Fruit fly (Drosophila melanogaster) whole organism, prepupa: Measurements from ENCODE around the gene CG15382.

Experiments used
- Blimp-1 ChIP-seq: fragments of 200-800 bp; sonication (Bioruptor generic); optimal IDR thresholded peaks from 3 replicates; lab custom pipeline; 2017; ENCODE audit warnings: missing biosample characterization, missing genetic modification characterization, mild to moderate bottlenecking, moderate library complexity, missing genetic modification reagents
- CG10631 ChIP-seq: fragments of 200-800 bp; sonication (Bioruptor generic); optimal IDR thresholded peaks from 2 replicates; lab custom pipeline; 2016; ENCODE audit warnings: missing biosample characterization, missing genetic modification characterization
- CG11294 ChIP-seq: fragments of 200-800 bp; sonication (Bioruptor generic); IDR thresholded peaks from 2 replicates; pipeline ENCODE4 v1.3.6; 2022; ENCODE audit warnings: missing biosample characterization, missing genetic modification characterization
- CG11762 ChIP-seq: fragments of 200-800 bp; sonication (Bioruptor generic); optimal IDR thresholded peaks from 3 replicates; lab custom pipeline; 2016; ENCODE audit warnings: missing biosample characterization, missing genetic modification characterization; ENCODE audit not compliant: insufficient read depth
- CG11902 ChIP-seq: fragments of 200-800 bp; sonication (Bioruptor generic); optimal IDR thresholded peaks from 3 replicates; lab custom pipeline; 2016; ENCODE audit warnings: missing biosample characterization, missing genetic modification characterization
- CG15336 ChIP-seq: fragments of 200-800 bp; sonication (Bioruptor generic); IDR thresholded peaks from 2 replicates; pipeline ENCODE4 v1.3.6; 2022; ENCODE audit warnings: missing biosample characterization, missing genetic modification characterization
- CG1621 ChIP-seq: fragments of 200-800 bp; sonication (Bioruptor generic); optimal IDR thresholded peaks from 3 replicates; lab custom pipeline; 2018; ENCODE audit warnings: missing biosample characterization, mild to moderate bottlenecking, missing genetic modification characterization
- CG16779 ChIP-seq: fragments of 200-800 bp; sonication (Bioruptor generic); optimal IDR thresholded peaks from 3 replicates; lab custom pipeline; 2017; ENCODE audit warnings: missing biosample characterization, mild to moderate bottlenecking, missing genetic modification characterization
- CG31627 ChIP-seq: fragments of 200-800 bp; sonication (Bioruptor generic); optimal IDR thresholded peaks from 3 replicates; lab custom pipeline; 2016; ENCODE audit warnings: missing biosample characterization, missing genetic modification characterization
- CG32006 ChIP-seq: fragments of 200-800 bp; sonication (Bioruptor generic); optimal IDR thresholded peaks from 3 replicates; lab custom pipeline; 2017; ENCODE audit warnings: missing biosample characterization, mild to moderate bottlenecking, missing genetic modification characterization
- CG3919 ChIP-seq: fragments of 200-800 bp; sonication (Bioruptor generic); optimal IDR thresholded peaks from 3 replicates; lab custom pipeline; 2016; ENCODE audit warnings: missing biosample characterization, missing genetic modification characterization
- CG4318 ChIP-seq: fragments of 200-800 bp; sonication (Bioruptor generic); optimal IDR thresholded peaks from 3 replicates; lab custom pipeline; 2017; ENCODE audit warnings: missing biosample characterization, mild to moderate bottlenecking, missing genetic modification characterization
- CG6163 ChIP-seq: fragments of 200-800 bp; sonication (Bioruptor generic); IDR thresholded peaks from 3 replicates; pipeline ENCODE4 v1.3.6; 2022; ENCODE audit warnings: missing biosample characterization, missing genetic modification characterization
- CG6276 ChIP-seq: fragments of 200-800 bp; sonication (Bioruptor generic); optimal IDR thresholded peaks from 2 replicates; lab custom pipeline; 2017; ENCODE audit warnings: missing biosample characterization, mild to moderate bottlenecking, missing genetic modification characterization
- CG6792 ChIP-seq: fragments of 200-800 bp; sonication (Bioruptor generic); optimal IDR thresholded peaks from 3 replicates; lab custom pipeline; 2016; ENCODE audit warnings: missing biosample characterization, missing genetic modification characterization
- CG6854 ChIP-seq: fragments of 200-800 bp; sonication (Bioruptor generic); optimal IDR thresholded peaks from 2 replicates; lab custom pipeline; 2017; ENCODE audit warnings: missing biosample characterization, mild to moderate bottlenecking, missing genetic modification characterization
- CG7368 ChIP-seq: fragments of 200-800 bp; sonication (Bioruptor generic); optimal IDR thresholded peaks from 3 replicates; lab custom pipeline; 2016; ENCODE audit warnings: missing biosample characterization, missing genetic modification characterization
- CG8119 ChIP-seq: fragments of 200-800 bp; sonication (Bioruptor generic); IDR thresholded peaks from 3 replicates; pipeline ENCODE4 v1.3.6; 2022; ENCODE audit warnings: missing biosample characterization, missing genetic modification characterization
- CG8632 ChIP-seq: fragments of 200-800 bp; sonication (Bioruptor generic); optimal IDR thresholded peaks from 3 replicates; lab custom pipeline; 2016; ENCODE audit warnings: missing biosample characterization, missing genetic modification characterization
- Eip75B ChIP-seq: fragments of 200-800 bp; sonication (Bioruptor generic); optimal IDR thresholded peaks from 3 replicates; lab custom pipeline; 2016; ENCODE audit warnings: missing biosample characterization, missing genetic modification characterization
- Eip78C ChIP-seq: fragments of 200-800 bp; sonication (Bioruptor generic); peaks from one replicate; lab custom pipeline; 2016; ENCODE audit warnings: missing biosample characterization, missing genetic modification characterization
- Ets21C ChIP-seq: fragments of 200-800 bp; sonication (Bioruptor generic); optimal IDR thresholded peaks from 3 replicates; lab custom pipeline; 2016; ENCODE audit warnings: missing biosample characterization, missing genetic modification characterization
- Gug ChIP-seq: fragments of 200-800 bp; sonication (Bioruptor generic); IDR thresholded peaks from 2 replicates; pipeline ENCODE4 v1.3.6; 2022; ENCODE audit warnings: missing biosample characterization, missing genetic modification characterization
- Hr38 ChIP-seq: sonication (Bioruptor generic); optimal IDR thresholded peaks from 2 replicates; lab custom pipeline; 2016; ENCODE audit warnings: missing biosample characterization, missing genetic modification characterization
- Hr39 ChIP-seq: fragments of 200-800 bp; sonication (Bioruptor generic); optimal IDR thresholded peaks from 2 replicates; lab custom pipeline; 2016; ENCODE audit warnings: missing biosample characterization, missing genetic modification characterization
- Hr4 ChIP-seq: fragments of 200-800 bp; sonication (Bioruptor generic); optimal IDR thresholded peaks from 3 replicates; lab custom pipeline; 2016; ENCODE audit warnings: missing biosample characterization, missing genetic modification characterization
- Lpt ChIP-seq: fragments of 200-800 bp; sonication (Bioruptor generic); optimal IDR thresholded peaks from 3 replicates; lab custom pipeline; 2016; ENCODE audit warnings: missing biosample characterization, missing genetic modification characterization
- Met ChIP-seq: fragments of 200-800 bp; sonication (Bioruptor generic); optimal IDR thresholded peaks from 3 replicates; lab custom pipeline; 2016; ENCODE audit warnings: missing biosample characterization, missing genetic modification characterization
- OdsH ChIP-seq: fragments of 200-800 bp; sonication (Bioruptor generic); optimal IDR thresholded peaks from 3 replicates; lab custom pipeline; 2016; ENCODE audit warnings: missing biosample characterization, missing genetic modification characterization
- Smox ChIP-seq: fragments of 200-800 bp; sonication (Bioruptor generic); optimal IDR thresholded peaks from 3 replicates; lab custom pipeline; 2016; ENCODE audit warnings: missing biosample characterization, missing genetic modification characterization
- Sox102F ChIP-seq: fragments of 200-800 bp; sonication (Bioruptor generic); optimal IDR thresholded peaks from 2 replicates; lab custom pipeline; 2016; ENCODE audit warnings: missing biosample characterization, mild to moderate bottlenecking, missing genetic modification characterization
- Sox14 ChIP-seq: fragments of 200-800 bp; sonication (Bioruptor generic); optimal IDR thresholded peaks from 3 replicates; lab custom pipeline; 2016; ENCODE audit warnings: missing biosample characterization, missing genetic modification characterization
- Sox15 ChIP-seq: fragments of 200-800 bp; sonication (Bioruptor generic); optimal IDR thresholded peaks from 3 replicates; lab custom pipeline; 2016; ENCODE audit warnings: missing biosample characterization, missing genetic modification characterization
- achi ChIP-seq: fragments of 200-800 bp; sonication (Bioruptor generic); optimal IDR thresholded peaks from 3 replicates; lab custom pipeline; 2016; ENCODE audit warnings: missing biosample characterization, missing genetic modification characterization
- cyc ChIP-seq: fragments of 200-800 bp; sonication (Bioruptor generic); optimal IDR thresholded peaks from 3 replicates; lab custom pipeline; 2016; ENCODE audit warnings: missing biosample characterization, missing genetic modification characterization
- dac ChIP-seq: fragments of 200-800 bp; sonication (Bioruptor generic); optimal IDR thresholded peaks from 2 replicates; lab custom pipeline; 2017; ENCODE audit warnings: missing biosample characterization, mild to moderate bottlenecking, missing genetic modification characterization
- dsx ChIP-seq: fragments of 200-800 bp; optimal IDR thresholded peaks from 3 replicates; lab custom pipeline; 2019; ENCODE audit warnings: missing biosample characterization, mild to moderate bottlenecking, missing genetic modification characterization, moderate library complexity; ENCODE audit not compliant: poor library complexity, severe bottlenecking
- eg ChIP-seq: fragments of 200-800 bp; sonication (Bioruptor generic); IDR thresholded peaks from 3 replicates; pipeline ENCODE4 v1.3.6; 2022; ENCODE audit warnings: missing biosample characterization, missing genetic modification characterization
- esn ChIP-seq: fragments of 200-800 bp; sonication (Bioruptor generic); optimal IDR thresholded peaks from 2 replicates; lab custom pipeline; 2016; ENCODE audit warnings: missing biosample characterization, mild to moderate bottlenecking, missing genetic modification characterization, moderate library complexity
- fd85E ChIP-seq: fragments of 200-800 bp; sonication (Bioruptor generic); optimal IDR thresholded peaks from 3 replicates; lab custom pipeline; 2016; ENCODE audit warnings: missing biosample characterization, missing genetic modification characterization
- pdm3 ChIP-seq: fragments of 200-800 bp; sonication (Bioruptor generic); optimal IDR thresholded peaks from 3 replicates; lab custom pipeline; 2016; ENCODE audit warnings: missing biosample characterization, missing genetic modification characterization
- salr ChIP-seq, 2 experiments: fragments of 200-800 bp; sonication (Bioruptor generic); optimal IDR thresholded peaks; 3 replicates each; lab custom pipeline; 2016 to 2018; ENCODE audit warnings: missing biosample characterization in 2 of 2, missing genetic modification characterization in 2 of 2, mild to moderate bottlenecking in 1 of 2
- spab ChIP-seq: fragments of 200-800 bp; sonication (Bioruptor generic); optimal IDR thresholded peaks from 2 replicates; lab custom pipeline; 2017; ENCODE audit warnings: missing biosample characterization, mild to moderate bottlenecking, missing genetic modification characterization, missing genetic modification reagents
- ss ChIP-seq, 2 experiments: fragments of 200-800 bp; sonication (Bioruptor generic); optimal IDR thresholded peaks; 2 replicates in 1 of 2; 3 replicates in 1 of 2; lab custom pipeline; 2017 to 2018; ENCODE audit warnings: mild to moderate bottlenecking in 2 of 2, missing biosample characterization in 2 of 2, missing genetic modification characterization in 2 of 2, moderate library complexity in 1 of 2
- svp ChIP-seq: fragments of 200-800 bp; sonication (Bioruptor generic); peaks from one replicate; lab custom pipeline; 2016; ENCODE audit warnings: missing biosample characterization, missing genetic modification characterization

The CG15382 gene

dm6 chr2L:2182735-2183340 is 27.3 kb downstream of the CG15382 start (continued):
- TF ChIP-seq CG1621 (tag; lab: Kevin White, UChicago) (peak; percentile 83), Hr38 (GFP tag; lab: Kevin White, UChicago) (no peak), CG32006 (GFP tag; lab: Kevin White, UChicago) (peak; percentile 57), Sox14 (GFP tag; lab: Kevin White, UChicago) (peak; percentile 80), Eip75B (peak; percentile 75), Ets21C (GFP tag; lab: Kevin White, UChicago) (no peak), CG11294 (GFP tag; lab: Robert Waterston, UW) (peak; percentile 34; the same call in 1 of the 2 replicates), OdsH (GFP tag; lab: Kevin White, UChicago) (peak; percentile 66), CG3919 (GFP tag; lab: Kevin White, UChicago) (peak; percentile 75)
- TF ChIP-seq, all 60 proteins: peak for 37

- peak; percentile 72 for TF ChIP-seq eg (GFP tag; lab: Robert Waterston, UW)
- TF ChIP-seq CG11294 (GFP tag; lab: Robert Waterston, UW), result peak; percentile 50; the same call in 1 of the 2 replicates
- peak; percentile 64 for TF ChIP-seq Eip78C (GFP tag; lab: Kevin White, UChicago)
- peak; percentile 11 for TF ChIP-seq Sox102F (GFP tag; lab: Kevin White, UChicago)
- peak; percentile 30 for TF ChIP-seq CG6276 (GFP tag; lab: Kevin White, UChicago)
- no peak for TF ChIP-seq CG10631 (GFP tag; lab: Kevin White, UChicago)
- TF ChIP-seq CG8119, result peak; percentile 28; the same call in 1 of the 3 replicates
- TF ChIP-seq Hr4, result peak; percentile 32
- TF ChIP-seq Ets21C (GFP tag; lab: Kevin White, UChicago), result peak; percentile 4
- TF ChIP-seq CG8632, result no peak
- TF ChIP-seq CG32006 (GFP tag; lab: Kevin White, UChicago), result no peak
- TF ChIP-seq Hr38 (GFP tag; lab: Kevin White, UChicago), result peak; percentile 25
- no peak for TF ChIP-seq Met
- TF ChIP-seq CG11902, result no peak
- TF ChIP-seq pdm3, result peak; percentile 42
- TF ChIP-seq CG31627, result peak; percentile 22
- no peak for TF ChIP-seq ss (GFP tag; optimal IDR thresholded peaks at IDR 0.05; lab: Kevin White, UChicago)
- peak; percentile 41 for TF ChIP-seq CG4318 (GFP tag; lab: Kevin White, UChicago)
- peak; percentile 34 for TF ChIP-seq Hr39 (GFP tag; lab: Kevin White, UChicago)
- 0 out of 3 replicates have a peak, but pooled peaks have one; percentile 19 for TF ChIP-seq CG6163 (GFP tag; lab: Robert Waterston, UW)
- TF ChIP-seq svp (GFP tag; lab: Kevin White, UChicago), result no peak
- TF ChIP-seq OdsH (GFP tag; lab: Kevin White, UChicago), result no peak
- TF ChIP-seq CG15336 (GFP tag; lab: Robert Waterston, UW), result peak; percentile 59
Observed at dm6 chr2L:2184129-2184528, 28.6 kb downstream of the CG15382 start.

dm6 chr2L:2184659-2185058 is 29.1 kb downstream of the CG15382 start:
- TF ChIP-seq achi (peak; percentile 61), Smox (GFP tag; lab: Kevin White, UChicago) (peak; percentile 44), CG3919 (GFP tag; lab: Kevin White, UChicago) (peak; percentile 60), dac (GFP tag; lab: Kevin White, UChicago) (no peak), spab (no peak), fd85E (GFP tag; lab: Kevin White, UChicago) (no peak), CG15336 (GFP tag; lab: Robert Waterston, UW) (0 out of 2 replicates have a peak, but pooled peaks have one; percentile 55), esn (GFP tag; lab: Kevin White, UChicago) (peak; percentile 56), CG6163 (GFP tag; lab: Robert Waterston, UW) (peak; percentile 71), CG6792 (GFP tag; lab: Kevin White, UChicago) (peak; percentile 52), CG11902 (no peak), Sox15 (GFP tag; lab: Kevin White, UChicago) (peak; percentile 17), CG7368 (GFP tag; lab: Kevin White, UChicago) (peak; percentile 10), CG16779 (tag; lab: Kevin White, UChicago) (no peak), ss (GFP tag; optimal IDR thresholded peaks at IDR 0.05; lab: Kevin White, UChicago) (peak in 1 of 2 experiments; percentile 7), CG6854 (no peak), Blimp-1 (GFP tag; lab: Kevin White, UChicago) (no peak), CG10631 (GFP tag; lab: Kevin White, UChicago) (peak; percentile 56), Lpt (no peak), CG1621 (tag; lab: Kevin White, UChicago) (no peak), CG31627 (no peak), OdsH (GFP tag; lab: Kevin White, UChicago) (peak; percentile 61), CG8632 (peak; percentile 26), pdm3 (peak; percentile 43), Sox102F (GFP tag; lab: Kevin White, UChicago) (peak; percentile 51), Gug (GFP tag; lab: Robert Waterston, UW) (0 out of 2 replicates have a peak, but pooled peaks have one; percentile 46), cyc (GFP tag; lab: Kevin White, UChicago) (no peak), CG11762 (GFP tag; lab: Kevin White, UChicago) (peak; percentile 29), salr (GFP tag; optimal IDR thresholded peaks at IDR 0.05; lab: Kevin White, UChicago) (peak in 1 of 2 experiments; percentile 27), dsx (GFP tag; lab: Kevin White, UChicago) (no peak)
